Worm (Caenorhabditis elegans) whole organism, L1 larva: ENCODE results near the gene T07F12.2.

ENCODE experiments used
- egl-27 ChIP-seq, 2 experiments: fragments of 150-350 bp in 1 of 2; sonication (generic microtip); optimal IDR thresholded peaks; 3 replicates each; lab custom pipeline; 2017 to 2018; ENCODE audit warnings: missing biosample characterization in 2 of 2, missing genetic modification characterization in 2 of 2, missing genetic modification reagents in 2 of 2
- fos-1 ChIP-seq: fragments of 150-350 bp; optimal IDR thresholded peaks from 2 replicates; lab custom pipeline; 2014; ENCODE audit warnings: missing biosample characterization, missing genetic modification characterization
- hpl-2 ChIP-seq: fragments of 150-350 bp; optimal IDR thresholded peaks from 2 replicates; lab custom pipeline; 2014; ENCODE audit warnings: missing biosample characterization, missing genetic modification reagents, missing genetic modification characterization
- isw-1 ChIP-seq: fragments of 200-800 bp; sonication (Bioruptor generic); IDR thresholded peaks from 2 replicates; pipeline ENCODE4 v1.3.6; 2022; ENCODE audit warnings: missing genetic modification characterization, missing compliant biosample characterization
- lsy-2 ChIP-seq, 2 experiments: fragments of 150-350 bp; optimal IDR thresholded peaks; 2 replicates each; lab custom pipeline; 2014; ENCODE audit warnings: missing biosample characterization in 2 of 2, missing genetic modification characterization in 2 of 2
- nhr-77 ChIP-seq: fragments of 150-350 bp; optimal IDR thresholded peaks from 2 replicates; lab custom pipeline; 2014; ENCODE audit warnings: missing biosample characterization, missing genetic modification characterization
- sptf-1 ChIP-seq: fragments of 150-350 bp; optimal IDR thresholded peaks from 2 replicates; lab custom pipeline; 2014; ENCODE audit warnings: missing biosample characterization, missing genetic modification characterization
- tbx-2 ChIP-seq: sonication (generic microtip); optimal IDR thresholded peaks from 2 replicates; lab custom pipeline; 2016; ENCODE audit warnings: missing genetic modification characterization, missing compliant biosample characterization
- zag-1 ChIP-seq: fragments of 150-350 bp; optimal IDR thresholded peaks from 2 replicates; lab custom pipeline; 2014; ENCODE audit warnings: missing biosample characterization, missing genetic modification characterization

DNA sequence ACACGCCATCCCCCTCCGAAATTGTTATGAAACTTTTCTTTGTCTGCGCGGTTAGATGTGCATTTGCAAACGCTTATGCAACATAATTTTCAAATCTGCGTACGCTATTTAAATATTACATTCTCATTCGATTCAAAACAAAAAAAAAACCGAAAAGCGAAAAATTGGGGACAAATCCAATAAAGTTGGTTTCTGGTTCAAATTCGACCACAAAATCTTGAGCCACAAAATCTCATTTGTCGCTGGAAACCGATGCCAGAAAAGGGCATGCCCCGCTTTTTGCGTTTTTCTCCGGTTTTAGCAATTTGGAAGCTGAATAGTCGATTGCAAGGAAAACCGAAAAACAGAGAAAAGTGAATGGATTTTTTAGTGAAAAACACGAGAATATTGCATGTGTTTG, 42.0 kb downstream of the T07F12.2 start:
- TF ChIP-seq lsy-2 (tag; optimal IDR thresholded peaks at IDR 0.05; lab: Kevin White, UChicago): no peak
- no peak for TF ChIP-seq zag-1 (tag; lab: Kevin White, UChicago)
- TF ChIP-seq nhr-77 (tag; lab: Kevin White, UChicago): no peak
- TF ChIP-seq isw-1: no peak
- no peak for TF ChIP-seq hpl-2 (GFP tag; lab: Kevin White, UChicago)
- no peak for TF ChIP-seq tbx-2 (tag; lab: Kevin White, UChicago)
- no peak for TF ChIP-seq fos-1 (tag; lab: Kevin White, UChicago)
- no peak for TF ChIP-seq sptf-1
- TF ChIP-seq egl-27 (tag; optimal IDR thresholded peaks at IDR 0.05; lab: Kevin White, UChicago): no peak
